Fruit fly (Drosophila melanogaster) ovary, adult (tissue): ENCODE results near the gene CG32112.

Experiments used
- CG17801 ChIP-seq: fragments of 200-800 bp; optimal IDR thresholded peaks from 2 replicates; lab custom pipeline; 2019; ENCODE audit warnings: missing biosample characterization, mild to moderate bottlenecking, missing genetic modification characterization, moderate library complexity; ENCODE audit not compliant: partially characterized antibody

CG32112 gene

DNA sequence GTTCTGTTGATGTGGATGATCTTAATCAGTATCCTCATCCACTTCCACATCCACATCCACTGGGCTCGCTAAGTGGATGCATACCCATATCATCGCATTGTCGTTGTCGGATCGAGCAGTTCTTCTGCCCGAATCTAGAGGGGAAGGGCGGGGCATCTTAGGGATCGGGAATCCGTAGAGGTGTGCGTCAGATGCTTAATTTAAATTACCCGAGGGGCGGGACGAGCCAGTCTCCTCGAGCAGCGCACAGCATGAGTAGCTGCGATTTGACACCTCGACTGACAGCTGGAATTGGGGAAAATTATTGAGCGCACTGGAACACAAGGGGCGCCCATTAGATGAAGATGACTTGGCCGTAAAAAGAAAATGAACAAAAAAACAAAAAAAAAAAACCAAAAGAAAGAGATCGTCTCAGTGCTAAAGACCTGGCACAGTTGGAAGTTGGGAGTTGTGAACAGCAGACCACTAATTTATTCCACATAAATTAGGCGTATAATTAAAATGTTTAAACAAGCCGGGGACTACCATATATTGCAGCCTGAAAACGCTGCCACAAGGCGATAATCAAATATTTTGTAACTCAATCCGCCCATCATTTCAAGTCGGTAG, 26.8 kb upstream of the CG32112 start:
- TF ChIP-seq CG17801 (GFP tag; lab: Kevin White, UChicago) = no peak

dm6 chr3L:12716661-12717060, 24.9 kb upstream of the CG32112 start:
- TF ChIP-seq CG17801 (GFP tag; lab: Kevin White, UChicago) = no peak

DNA sequence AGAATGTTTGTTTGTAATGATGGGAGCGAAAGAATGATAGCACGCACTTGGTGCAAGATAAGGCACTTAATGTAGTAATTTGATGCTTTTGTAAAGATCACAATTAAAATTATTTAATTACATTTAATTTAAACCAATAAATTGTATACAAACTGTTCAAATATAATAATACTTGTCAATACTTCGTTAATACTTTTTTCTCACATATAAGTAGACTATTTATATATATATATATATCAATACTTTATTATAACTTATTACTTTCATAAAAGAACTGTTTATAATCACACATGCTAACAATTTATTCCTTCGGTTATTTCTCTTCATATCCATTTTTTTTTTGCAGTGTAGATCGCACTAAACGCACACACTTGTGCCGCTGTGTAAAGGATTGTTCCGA, 23.9 kb upstream of the CG32112 start:
- TF ChIP-seq CG17801 (GFP tag; lab: Kevin White, UChicago) = no peak

- no peak for TF ChIP-seq CG17801 (GFP tag; lab: Kevin White, UChicago)
These were observed 20.8 kb upstream of the CG32112 start for dm6 chr3L:12720699-12721098.

dm6 chr3L:12725749-12726148, 15.8 kb upstream of the CG32112 start:
- TF ChIP-seq CG17801 (GFP tag; lab: Kevin White, UChicago) = no peak

DNA sequence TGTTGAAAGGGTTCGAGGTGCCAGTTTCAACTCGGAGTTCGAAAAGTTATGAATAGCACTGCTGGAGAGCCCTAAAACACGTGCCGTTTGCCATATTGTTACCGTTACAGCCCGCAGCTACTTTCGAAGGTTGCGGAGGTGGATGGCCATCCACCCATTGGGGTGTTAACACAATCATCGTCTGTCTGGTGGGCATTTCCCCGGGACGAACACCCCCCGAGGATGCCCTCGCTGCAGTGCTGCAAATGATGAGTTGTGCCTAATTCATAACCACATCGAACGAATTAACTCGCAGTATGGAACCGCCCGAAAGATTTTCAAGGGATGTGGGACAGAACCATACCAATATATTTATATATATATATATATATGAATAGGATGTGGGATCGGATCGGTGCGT, 14.3 kb upstream of the CG32112 start:
- no peak for TF ChIP-seq CG17801 (GFP tag; lab: Kevin White, UChicago)

- TF ChIP-seq CG17801 (GFP tag; lab: Kevin White, UChicago) = no peak
These were observed 11.9 kb upstream of the CG32112 start for dm6 chr3L:12729601-12730000.

DNA sequence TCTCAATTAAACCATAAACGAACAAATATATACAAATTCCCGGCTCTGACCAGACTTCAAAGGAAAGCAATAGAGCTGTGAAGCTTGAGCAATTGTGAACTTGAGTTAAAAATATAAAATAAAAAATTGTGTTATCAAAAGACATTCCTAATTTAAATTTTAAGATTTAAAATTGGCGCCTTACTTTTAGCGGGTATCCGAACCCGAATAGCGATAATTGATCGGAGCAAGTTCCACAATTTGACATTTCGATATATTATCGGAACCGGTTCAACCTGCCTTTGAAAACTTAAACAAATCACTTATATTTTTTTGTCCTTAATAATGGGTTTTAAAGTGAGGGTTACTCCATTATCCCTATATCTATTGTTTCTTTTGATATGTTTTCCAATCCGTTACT, 8.8 kb upstream of the CG32112 start:
- TF ChIP-seq CG17801 (GFP tag; lab: Kevin White, UChicago) = no peak

dm6 chr3L:12734550-12735012, 6.9 kb upstream of the CG32112 start, which contains the start of the genes SmD1 and Ptp69D:
TSS of gene SmD1 (minus strand) at chr3L:12734611.
TSS of gene Ptp69D (plus strand) at chr3L:12734945.
- TF ChIP-seq CG17801 (GFP tag; lab: Kevin White, UChicago) = no peak

DNA sequence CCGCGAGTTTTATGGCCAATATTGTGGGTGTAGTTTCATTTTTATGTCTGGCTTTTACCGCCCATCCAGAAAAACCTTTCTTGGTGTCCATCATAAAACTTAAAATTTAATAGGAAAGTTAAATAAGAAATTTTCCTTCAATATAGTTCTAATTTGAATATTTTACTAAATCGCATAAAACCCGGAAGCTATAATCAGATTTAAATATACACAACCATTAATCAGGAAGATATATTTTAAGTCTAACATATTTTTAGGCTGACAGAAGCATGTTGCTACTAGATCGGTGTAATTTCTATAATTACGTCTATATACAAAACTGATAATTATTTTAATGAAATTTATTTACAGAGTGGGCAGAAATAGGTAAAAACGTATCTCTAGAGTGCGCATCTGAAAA, 5.8 kb upstream of the CG32112 start:
- TF ChIP-seq CG17801 (GFP tag; lab: Kevin White, UChicago) = no peak

DNA sequence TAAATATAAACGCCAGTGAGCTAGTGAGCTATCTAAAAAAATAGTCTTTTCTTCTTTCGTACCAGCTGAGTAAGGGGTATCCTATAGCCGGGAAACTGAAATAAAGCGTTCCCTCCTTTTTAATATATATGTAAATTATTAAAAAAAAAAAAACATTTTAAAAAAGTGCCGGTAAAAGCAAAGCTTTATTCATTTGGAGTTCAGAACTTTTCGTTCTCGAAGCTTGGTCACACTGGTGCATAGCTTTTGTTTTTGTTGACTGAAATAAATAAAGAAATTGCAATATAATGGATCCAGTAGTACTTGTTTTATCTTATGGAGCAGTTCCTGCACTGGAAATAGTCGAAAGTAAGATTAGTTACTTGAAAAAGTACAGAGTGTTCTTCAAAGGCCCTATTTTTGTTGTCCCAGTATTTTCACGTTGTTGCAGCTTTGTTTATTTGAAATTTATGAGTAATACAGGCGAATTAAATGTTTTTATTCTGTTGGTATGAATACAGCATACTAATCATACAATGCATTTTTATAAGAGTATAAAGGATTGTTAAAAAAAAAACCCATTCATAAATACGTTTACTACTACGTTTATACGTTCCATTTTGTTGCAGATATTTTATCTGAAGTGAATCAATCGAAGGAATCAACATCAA, 3.7 kb downstream of the CG32112 start, which contains the start of gene CG32109:
TSS of gene CG32109 (plus strand) at position 224 of the 650 bp plus-strand sequence.
- TF ChIP-seq CG17801 (GFP tag; lab: Kevin White, UChicago) = peak; percentile 12

DNA sequence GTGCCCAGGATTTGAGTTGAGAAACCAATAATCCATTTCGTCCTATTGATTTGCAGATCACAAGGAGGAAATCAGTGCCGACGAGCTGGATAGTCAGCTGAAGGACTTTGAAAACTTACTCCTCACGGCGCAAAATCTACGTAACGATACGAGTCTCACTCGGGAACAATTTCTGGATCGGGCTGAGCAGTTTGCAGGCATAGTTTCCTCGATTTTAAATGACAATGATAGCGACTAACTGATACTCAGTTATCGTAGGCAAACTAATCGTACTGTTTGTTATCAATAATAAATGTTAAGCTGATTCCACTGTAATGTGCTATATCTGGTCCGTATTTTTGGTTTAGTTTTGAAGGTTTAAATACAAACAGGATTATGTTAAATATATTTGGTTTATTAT, 4.7 kb downstream of the CG32112 start:
- no peak for TF ChIP-seq CG17801 (GFP tag; lab: Kevin White, UChicago)

DNA sequence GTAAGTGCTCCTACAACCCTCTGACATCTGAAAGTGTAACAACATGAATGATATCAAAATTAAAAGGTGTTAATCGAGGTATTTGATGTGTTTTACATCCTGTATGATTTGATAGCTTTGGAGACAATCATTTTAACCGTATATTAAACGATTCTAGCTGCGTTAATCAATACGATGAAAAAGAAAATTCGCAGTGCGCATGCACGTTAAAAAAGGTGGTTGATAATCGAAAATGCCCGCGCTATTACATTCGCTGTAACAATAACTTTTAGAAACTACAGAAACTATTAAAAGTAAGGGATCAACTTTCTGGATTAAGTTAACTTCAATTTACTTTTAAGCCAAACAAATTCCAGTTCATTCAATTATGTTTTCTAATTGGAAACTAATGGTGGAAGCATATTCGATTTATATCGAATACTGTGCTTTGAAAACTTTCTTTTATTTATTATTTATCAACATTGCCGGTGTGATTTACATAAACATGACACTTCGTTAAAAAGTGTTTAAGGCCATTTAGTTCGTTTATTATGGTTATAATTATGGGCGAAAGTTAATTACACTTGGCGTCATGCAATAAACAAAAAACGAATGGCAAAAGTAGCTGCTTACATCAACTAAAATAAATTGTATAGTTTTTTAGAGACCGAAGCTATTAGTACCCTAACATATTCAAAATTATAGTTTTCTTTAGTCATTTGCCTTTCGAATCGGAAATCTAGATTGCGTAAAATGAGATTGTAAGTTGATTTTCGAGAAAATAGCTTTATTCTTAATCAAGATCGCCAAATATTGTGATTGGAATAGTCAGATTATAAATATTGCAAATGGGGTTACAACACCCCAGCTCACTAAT, 7.4 kb downstream of the CG32112 start:
- TF ChIP-seq CG17801 (GFP tag; lab: Kevin White, UChicago) = no peak

DNA sequence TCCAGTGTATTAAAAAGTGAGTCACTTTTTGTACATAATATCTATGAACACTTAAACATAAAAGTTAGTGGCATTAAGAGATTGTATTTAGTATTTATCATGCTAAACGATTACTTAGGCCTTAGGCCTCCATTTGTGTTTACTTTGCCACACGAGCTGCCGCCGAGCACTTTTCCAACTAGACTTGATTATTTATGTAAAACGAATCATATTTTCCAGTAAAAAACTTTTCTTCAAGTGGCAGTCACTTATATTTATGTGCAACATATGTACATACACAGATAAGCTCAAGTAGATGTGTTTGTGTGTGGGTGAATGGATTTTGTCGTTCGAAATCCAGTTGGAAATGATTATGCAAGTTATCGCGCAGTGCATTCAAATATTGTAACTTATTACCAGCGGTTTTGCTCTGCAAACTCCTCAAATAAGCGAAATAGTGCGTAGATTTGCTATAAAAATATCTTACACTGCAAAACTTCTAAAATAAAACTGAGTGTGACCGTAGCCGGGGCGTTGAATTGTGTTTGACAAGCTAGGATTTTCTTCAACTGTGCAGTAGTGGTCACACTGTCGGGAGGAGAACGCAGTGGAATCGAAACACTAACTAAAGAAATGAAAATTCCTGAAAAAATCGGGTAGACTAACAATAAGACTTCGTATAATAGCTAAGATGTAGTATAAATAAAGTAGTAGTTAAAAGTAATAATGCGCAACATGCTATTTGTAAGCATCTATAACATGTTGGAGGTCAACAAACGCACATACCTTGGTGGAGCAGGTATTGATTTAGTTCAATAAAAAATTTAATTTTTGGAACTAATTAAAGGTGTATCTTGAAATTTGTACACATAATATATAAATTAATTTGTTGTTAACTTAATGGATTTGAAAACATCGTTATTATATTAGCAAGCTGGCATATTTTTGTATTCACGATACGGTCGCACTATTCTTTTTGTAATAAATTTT, 8.3 kb downstream of the CG32112 start, which contains the start of the genes Klc and CG10984:
TSS of gene Klc (minus strand) at position 490 of the 969 bp plus-strand sequence.
TSS of gene CG10984 (plus strand) at position 553 of the 969 bp plus-strand sequence.
- peak; percentile 40 for TF ChIP-seq CG17801 (GFP tag; lab: Kevin White, UChicago)
